Fruit fly (Drosophila melanogaster): Measurements from ENCODE around the gene flw.

The flw gene

dm6 chrX:10454795-10455194 lies 69.0 kb downstream of the flw start, which contains the start of gene CG32683:
CG32683 (minus strand) TSS chrX:10454895.
- TF ChIP-seq tj (GFP tag; optimal IDR thresholded peaks at IDR 0.05): no peak
- no peak for TF ChIP-seq Clk (GFP tag; optimal IDR thresholded peaks at IDR 0.05)
- TF ChIP-seq Hr96 (GFP tag; optimal IDR thresholded peaks at IDR 0.05): no peak
- TF ChIP-seq CG11617 (GFP tag; optimal IDR thresholded peaks at IDR 0.05): no peak
- no peak for TF ChIP-seq toe (GFP tag; optimal IDR thresholded peaks at IDR 0.05)
- no peak for TF ChIP-seq CG7101 (tag; optimal IDR thresholded peaks at IDR 0.05)
- TF ChIP-seq CG33017 (tag; optimal IDR thresholded peaks at IDR 0.05): no peak
- no peak for TF ChIP-seq Mnt (GFP tag; optimal IDR thresholded peaks at IDR 0.05)
- TF ChIP-seq cic (GFP tag; optimal IDR thresholded peaks at IDR 0.05): no peak
- TF ChIP-seq ovo (GFP tag; optimal IDR thresholded peaks at IDR 0.05): no peak
- no peak for TF ChIP-seq cnc (optimal IDR thresholded peaks at IDR 0.05)
- TF ChIP-seq pad (GFP tag; optimal IDR thresholded peaks at IDR 0.05): no peak
- no peak for TF ChIP-seq CG14711 (tag; optimal IDR thresholded peaks at IDR 0.05)

Measured in whole organism, adult.